Worm (Caenorhabditis elegans): ENCODE data around the gene C08F8.2.

C08F8.2 gene

DNA sequence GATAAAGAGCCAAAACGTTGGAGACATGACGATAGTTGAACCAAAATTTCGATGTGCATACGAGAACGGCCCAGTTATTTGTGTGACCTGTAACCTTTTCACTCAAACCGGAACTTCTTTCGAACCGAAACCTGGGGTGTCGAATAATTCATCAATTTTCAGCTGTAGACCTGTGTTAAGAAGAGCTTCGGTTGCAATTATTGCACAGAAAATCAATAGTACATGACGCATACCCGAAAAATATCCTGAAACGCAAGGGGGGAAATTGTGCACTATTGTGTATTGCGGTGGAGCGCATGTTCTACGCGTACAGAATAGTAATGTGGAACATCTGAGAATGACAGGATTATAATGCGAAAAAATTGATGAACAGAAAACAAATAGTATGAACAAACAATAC lies 41.0 kb upstream of the C08F8.2 start, which contains the start of gene pigk-1 (continued):
- TF ChIP-seq ztf-25 (GFP tag; IDR thresholded peaks at IDR 0.05), result no peak
- TF ChIP-seq C17E4.6 (GFP tag; IDR thresholded peaks at IDR 0.05), result peak; percentile 73; the same call in 1 of the 2 replicates
- no peak for TF ChIP-seq repo-1 (tag; optimal IDR thresholded peaks at IDR 0.05)
- TF ChIP-seq snpc-3.4 (tag; optimal IDR thresholded peaks at IDR 0.05), result peak; percentile 43
- no peak for TF ChIP-seq attf-3 (GFP tag; conservative IDR thresholded peaks at IDR 0.05)
- TF ChIP-seq C06A6.2 (GFP tag; conservative IDR thresholded peaks at IDR 0.05), result no peak
- no peak for TF ChIP-seq lsy-27 (tag; optimal IDR thresholded peaks at IDR 0.05; ENCODE audit: borderline replicate concordance, insufficient read depth)
- TF ChIP-seq F37B4.10 (GFP tag; IDR thresholded peaks at IDR 0.05), result no peak
- TF ChIP-seq snpc-4 (GFP tag; optimal IDR thresholded peaks at IDR 0.05), result no peak
- TF ChIP-seq snpc-4 (tag; optimal IDR thresholded peaks at IDR 0.05), result peak in 2 of 4 experiments; percentile 10 to 41
- TF ChIP-seq dox-1 (GFP tag; IDR thresholded peaks at IDR 0.05), result no peak
- TF ChIP-seq F57A8.1 (GFP tag; optimal IDR thresholded peaks at IDR 0.05), result no peak
- TF ChIP-seq snpc-1.3 (tag; optimal IDR thresholded peaks at IDR 0.05; ENCODE audit: insufficient read depth), result peak; percentile 43
- no peak for TF ChIP-seq nfya-1 (tag; optimal IDR thresholded peaks at IDR 0.05; ENCODE audit: borderline replicate concordance, insufficient read depth)
- no peak for TF ChIP-seq hmg-20 (GFP tag; IDR thresholded peaks at IDR 0.05)
- TF ChIP-seq ztf-6 (GFP tag; IDR thresholded peaks at IDR 0.05), result no peak
- 0 out of 2 replicates have a peak, but pooled peaks have one; percentile 41 for TF ChIP-seq cebp-2 (GFP tag; IDR thresholded peaks at IDR 0.05)
- TF ChIP-seq zfh-2 (GFP tag; conservative IDR thresholded peaks at IDR 0.05), result no peak
- TF ChIP-seq chd-7 (tag; optimal IDR thresholded peaks at IDR 0.05), result no peak
- no peak for TF ChIP-seq hlh-12 (tag; optimal IDR thresholded peaks at IDR 0.05)
- TF ChIP-seq egl-18 (GFP tag; IDR thresholded peaks at IDR 0.05), result no peak
- TF ChIP-seq aptf-2 (GFP tag; conservative IDR thresholded peaks at IDR 0.05), result no peak
- TF ChIP-seq mes-4 (tag; optimal IDR thresholded peaks at IDR 0.05), result no peak
- no peak for TF ChIP-seq attf-5 (GFP tag; optimal IDR thresholded peaks at IDR 0.05)
- no peak for TF ChIP-seq tbx-9 (tag; optimal IDR thresholded peaks at IDR 0.05; ENCODE audit: borderline replicate concordance)
- TF ChIP-seq Y95B8A.8 (GFP tag; IDR thresholded peaks at IDR 0.05), result no peak
- TF ChIP-seq efl-1 (GFP tag; optimal IDR thresholded peaks at IDR 0.05), result peak; percentile 18
- no peak for TF ChIP-seq dpl-1 (GFP tag; optimal IDR thresholded peaks at IDR 0.05)
- TF ChIP-seq hmg-1.2 (GFP tag; IDR thresholded peaks at IDR 0.05), result peak; percentile 37; the same call in 1 of the 2 replicates
- TF ChIP-seq somi-1 (GFP tag; optimal IDR thresholded peaks at IDR 0.05), result no peak
- no peak for TF ChIP-seq sdz-38 (tag; optimal IDR thresholded peaks at IDR 0.05)
- TF ChIP-seq B0019.2 (GFP tag; conservative IDR thresholded peaks at IDR 0.05), result no peak
- no peak for TF ChIP-seq gei-17 (GFP tag; optimal IDR thresholded peaks at IDR 0.05)
- no peak for TF ChIP-seq akir-1 (GFP tag; optimal IDR thresholded peaks at IDR 0.05)
- no peak for TF ChIP-seq snpc-1.1 (tag; optimal IDR thresholded peaks at IDR 0.05; ENCODE audit: insufficient read depth)
- TF ChIP-seq ceh-27 (GFP tag; optimal IDR thresholded peaks at IDR 0.05), result peak; percentile 2
- TF ChIP-seq ZK185.1 (tag; optimal IDR thresholded peaks at IDR 0.05; ENCODE audit: poor library complexity, severe bottlenecking), result peak; percentile 30
- TF ChIP-seq ceh-58 (GFP tag; IDR thresholded peaks at IDR 0.05), result 0 out of 2 replicates have a peak, but pooled peaks have one; percentile 76
- TF ChIP-seq mel-28 (tag; optimal IDR thresholded peaks at IDR 0.05; ENCODE audit: borderline replicate concordance), result no peak
- no peak for TF ChIP-seq sptf-2 (GFP tag; optimal IDR thresholded peaks at IDR 0.05)
- TF ChIP-seq B0336.3 (GFP tag; IDR thresholded peaks at IDR 0.05), result peak; percentile 88
- TF ChIP-seq nfyb-1 (GFP tag; IDR thresholded peaks at IDR 0.05), result no peak; the same call in 1 of the 2 replicates
- TF ChIP-seq lin-35 (GFP tag; optimal IDR thresholded peaks at IDR 0.05), result no peak
- TF ChIP-seq Y56A3A.18 (GFP tag; IDR thresholded peaks at IDR 0.05), result no peak
- no peak for TF ChIP-seq B0035.1 (tag; optimal IDR thresholded peaks at IDR 0.05)
- peak; percentile 76 for TF ChIP-seq attf-6 (GFP tag; IDR thresholded peaks at IDR 0.05)
- TF ChIP-seq ama-1 (optimal IDR thresholded peaks at IDR 0.05), result no peak
- peak in 1 of 2 experiments; percentile 30 for TF ChIP-seq ama-1 (GFP tag; optimal IDR thresholded peaks at IDR 0.05)
